Worm (Caenorhabditis elegans) whole organism, young adult: ENCODE results near the gene chil-23.
A peak's percentile ranks its signal among the peaks of the same experiment; 100 is the strongest.

Experiments used
- B0019.2 ChIP-seq: fragments of 200-800 bp; sonication (Bioruptor generic); conservative IDR thresholded peaks from 2 replicates; pipeline ENCODE4 v1.3.6; 2022; ENCODE audit warnings: missing genetic modification reagents, missing genetic modification characterization, missing compliant biosample characterization
- B0261.1 ChIP-seq: sonication (generic microtip); optimal IDR thresholded peaks from 2 replicates; lab custom pipeline; 2016; ENCODE audit warnings: mild to moderate bottlenecking, missing genetic modification characterization, moderate library complexity, missing compliant biosample characterization
- C17E4.6 ChIP-seq: fragments of 200-800 bp; sonication (Bioruptor generic); IDR thresholded peaks from 2 replicates; pipeline ENCODE4 v1.3.6; 2022; ENCODE audit warnings: missing genetic modification reagents, missing genetic modification characterization, missing compliant biosample characterization
- D2030.7 ChIP-seq: fragments of 200-800 bp; sonication (Bioruptor generic); IDR thresholded peaks from 2 replicates; pipeline ENCODE4 v1.3.6; 2022; ENCODE audit warnings: missing genetic modification reagents, missing genetic modification characterization, missing compliant biosample characterization
- F22D6.2 ChIP-seq: sonication (generic microtip); optimal IDR thresholded peaks from 2 replicates; lab custom pipeline; 2016; ENCODE audit warnings: mild to moderate bottlenecking, missing genetic modification characterization, missing compliant biosample characterization
- F37B4.10 ChIP-seq: fragments of 200-800 bp; sonication (Bioruptor generic); IDR thresholded peaks from 2 replicates; pipeline ENCODE4 v1.3.6; 2022; ENCODE audit warnings: missing genetic modification characterization, missing compliant biosample characterization
- K12H6.12 ChIP-seq: fragments of 200-800 bp; sonication (Bioruptor generic); optimal IDR thresholded peaks from 2 replicates; lab custom pipeline; 2018; ENCODE audit warnings: mild to moderate bottlenecking, missing genetic modification characterization, missing compliant biosample characterization
- T26A5.8 ChIP-seq: sonication (generic microtip); optimal IDR thresholded peaks from 2 replicates; lab custom pipeline; 2016; ENCODE audit warnings: missing genetic modification characterization, missing compliant biosample characterization
- Y53F4B.3 ChIP-seq: fragments of 200-800 bp; sonication (Bioruptor generic); IDR thresholded peaks from 2 replicates; pipeline ENCODE4 v1.3.6; 2022; ENCODE audit warnings: missing genetic modification reagents, missing genetic modification characterization, missing compliant biosample characterization
- Y53G8AR.9 ChIP-seq: fragments of 200-800 bp; sonication (Bioruptor generic); conservative IDR thresholded peaks from 2 replicates; pipeline ENCODE4 v1.3.6; 2022; ENCODE audit warnings: missing genetic modification reagents, missing genetic modification characterization, missing compliant biosample characterization
- Y56A3A.18 ChIP-seq: fragments of 200-800 bp; sonication (Bioruptor generic); IDR thresholded peaks from 2 replicates; pipeline ENCODE4 v1.3.6; 2022; ENCODE audit warnings: missing genetic modification reagents, missing genetic modification characterization, missing compliant biosample characterization
- Y67H2A.10 ChIP-seq: fragments of 200-800 bp; sonication (Bioruptor generic); conservative IDR thresholded peaks from 2 replicates; pipeline ENCODE4 v1.3.6; 2022; ENCODE audit warnings: missing genetic modification reagents, missing genetic modification characterization, missing compliant biosample characterization
- ZK185.1 ChIP-seq: sonication (generic microtip); optimal IDR thresholded peaks from 2 replicates; lab custom pipeline; 2016; ENCODE audit warnings: mild to moderate bottlenecking, missing genetic modification characterization, missing compliant biosample characterization; ENCODE audit not compliant: poor library complexity, severe bottlenecking
- atf-7 ChIP-seq: sonication (generic microtip); optimal IDR thresholded peaks from 2 replicates; lab custom pipeline; 2017; ENCODE audit warnings: mild to moderate bottlenecking, missing genetic modification characterization, missing compliant biosample characterization
- athp-1 ChIP-seq: sonication (generic microtip); optimal IDR thresholded peaks from 2 replicates; lab custom pipeline; 2017; ENCODE audit warnings: mild to moderate bottlenecking, missing genetic modification characterization, missing compliant biosample characterization
- attf-5 ChIP-seq: fragments of 200-800 bp; sonication (Bioruptor generic); optimal IDR thresholded peaks from 2 replicates; lab custom pipeline; 2018; ENCODE audit warnings: mild to moderate bottlenecking, missing genetic modification characterization, missing compliant biosample characterization
- bed-2 ChIP-seq: fragments of 200-800 bp; sonication (Bioruptor generic); IDR thresholded peaks from 2 replicates; pipeline ENCODE4 v1.3.6; 2022; ENCODE audit warnings: missing genetic modification reagents, missing genetic modification characterization, missing compliant biosample characterization
- ccch-3 ChIP-seq: fragments of 200-800 bp; sonication (Bioruptor generic); optimal IDR thresholded peaks from 2 replicates; lab custom pipeline; 2018; ENCODE audit warnings: mild to moderate bottlenecking, missing genetic modification characterization, missing compliant biosample characterization
- cebp-1 ChIP-seq, 2 experiments: fragments of 200-800 bp in 1 of 2; sonication (Bioruptor generic) in 1 of 2; sonication (generic microtip) in 1 of 2; IDR thresholded peaks in 1 of 2; optimal IDR thresholded peaks in 1 of 2; 2 replicates each; pipeline versions ENCODE4 v1.3.6 to Lab custom; 2017 to 2022; ENCODE audit warnings: missing compliant biosample characterization in 2 of 2, missing genetic modification characterization in 2 of 2, mild to moderate bottlenecking in 1 of 2, missing genetic modification reagents in 1 of 2, moderate library complexity in 1 of 2
- ceh-100 ChIP-seq: fragments of 200-800 bp; sonication (Bioruptor generic); IDR thresholded peaks from 2 replicates; pipeline ENCODE4 v1.3.6; 2022; ENCODE audit warnings: missing genetic modification reagents, missing genetic modification characterization, missing compliant biosample characterization
- ceh-91 ChIP-seq: fragments of 200-800 bp; sonication (Bioruptor generic); IDR thresholded peaks from 2 replicates; pipeline ENCODE4 v1.3.6; 2022; ENCODE audit warnings: missing genetic modification reagents, missing genetic modification characterization, missing compliant biosample characterization
- egl-18 ChIP-seq: fragments of 200-800 bp; sonication (Bioruptor generic); IDR thresholded peaks from 2 replicates; pipeline ENCODE4 v1.3.6; 2022; ENCODE audit warnings: missing genetic modification reagents, missing genetic modification characterization, missing compliant biosample characterization
- egrh-3 ChIP-seq: fragments of 200-800 bp; sonication (Bioruptor generic); IDR thresholded peaks from 2 replicates; pipeline ENCODE4 v1.3.6; 2022; ENCODE audit warnings: missing genetic modification reagents, missing genetic modification characterization, missing compliant biosample characterization
- ets-4 ChIP-seq: fragments of 200-800 bp; sonication (Bioruptor generic); optimal IDR thresholded peaks from 2 replicates; lab custom pipeline; 2018; ENCODE audit warnings: mild to moderate bottlenecking, missing genetic modification characterization, missing compliant biosample characterization
- him-1 ChIP-seq: sonication (generic microtip); optimal IDR thresholded peaks from 2 replicates; lab custom pipeline; 2016; ENCODE audit warnings: missing genotype, missing genetic modification reagents, missing genetic modification characterization, missing compliant biosample characterization
- let-526 ChIP-seq: fragments of 200-800 bp; sonication (Bioruptor generic); IDR thresholded peaks from 2 replicates; pipeline ENCODE4 v1.3.6; 2022; ENCODE audit warnings: missing genetic modification reagents, missing genetic modification characterization, missing compliant biosample characterization
- let-607 ChIP-seq, 2 experiments: fragments of 200-800 bp in 1 of 2; sonication (Bioruptor generic) in 1 of 2; sonication (generic microtip) in 1 of 2; optimal IDR thresholded peaks; 2 replicates each; lab custom pipeline; 2016 to 2018; ENCODE audit warnings: mild to moderate bottlenecking in 2 of 2, missing compliant biosample characterization in 2 of 2, missing genetic modification characterization in 2 of 2, moderate library complexity in 2 of 2, missing genotype in 1 of 2
- lin-26 ChIP-seq: fragments of 200-800 bp; sonication (Bioruptor generic); IDR thresholded peaks from 2 replicates; pipeline ENCODE4 v1.3.6; 2022; ENCODE audit warnings: missing genetic modification reagents, missing genetic modification characterization, missing compliant biosample characterization
- lin-35 ChIP-seq, 3 experiments: fragments of 150-350 bp in 2 of 3; sonication (generic microtip) in 1 of 3; optimal IDR thresholded peaks; 2 replicates each; lab custom pipeline; 2014 to 2018; ENCODE audit warnings: missing biosample characterization in 3 of 3, missing genetic modification characterization in 3 of 3, missing genetic modification reagents in 3 of 3
- lin-54 ChIP-seq: fragments of 200-800 bp; sonication (Bioruptor generic); optimal IDR thresholded peaks from 2 replicates; lab custom pipeline; 2018; ENCODE audit warnings: mild to moderate bottlenecking, missing genetic modification characterization, missing compliant biosample characterization
- madf-10 ChIP-seq: sonication (generic microtip); optimal IDR thresholded peaks from 2 replicates; lab custom pipeline; 2016; ENCODE audit warnings: mild to moderate bottlenecking, missing genetic modification characterization, missing compliant biosample characterization
- madf-3 ChIP-seq: fragments of 200-800 bp; sonication (Bioruptor generic); IDR thresholded peaks from 2 replicates; pipeline ENCODE4 v1.3.6; 2022; ENCODE audit warnings: missing genetic modification reagents, missing genetic modification characterization, missing compliant biosample characterization
- madf-6 ChIP-seq: fragments of 200-800 bp; sonication (Bioruptor generic); IDR thresholded peaks from 2 replicates; pipeline ENCODE4 v1.3.6; 2022; ENCODE audit warnings: missing genetic modification reagents, missing genetic modification characterization, missing compliant biosample characterization
- madf-8 ChIP-seq: fragments of 200-800 bp; sonication (Bioruptor generic); conservative IDR thresholded peaks from 2 replicates; pipeline ENCODE4 v1.3.6; 2022; ENCODE audit warnings: missing genetic modification reagents, missing genetic modification characterization, missing compliant biosample characterization
- mcd-1 ChIP-seq: fragments of 200-800 bp; sonication (Bioruptor generic); IDR thresholded peaks from 2 replicates; pipeline ENCODE4 v1.3.6; 2022; ENCODE audit warnings: missing genetic modification reagents, missing genetic modification characterization, missing compliant biosample characterization
- nfya-1 ChIP-seq: sonication (generic microtip); optimal IDR thresholded peaks from 2 replicates; lab custom pipeline; 2017; ENCODE audit warnings: antibody characterized with exemption, missing compliant biosample characterization, missing genetic modification characterization, borderline replicate concordance; ENCODE audit not compliant: insufficient read depth
- nfyb-1 ChIP-seq: fragments of 200-800 bp; sonication (Bioruptor generic); IDR thresholded peaks from 2 replicates; pipeline ENCODE4 v1.3.6; 2022; ENCODE audit warnings: missing genetic modification reagents, missing genetic modification characterization, missing compliant biosample characterization
- nhr-120 ChIP-seq: fragments of 200-800 bp; sonication (Bioruptor generic); IDR thresholded peaks from 2 replicates; pipeline ENCODE4 v1.3.6; 2022; ENCODE audit warnings: missing genetic modification characterization, missing compliant biosample characterization
- nhr-27 ChIP-seq: fragments of 200-800 bp; sonication (Bioruptor generic); optimal IDR thresholded peaks from 2 replicates; lab custom pipeline; 2018; ENCODE audit warnings: mild to moderate bottlenecking, missing genetic modification characterization, moderate library complexity, missing compliant biosample characterization
- rcor-1 ChIP-seq: fragments of 200-800 bp; sonication (Bioruptor generic); IDR thresholded peaks from 2 replicates; pipeline ENCODE4 v1.3.6; 2022; ENCODE audit warnings: missing genetic modification reagents, missing genetic modification characterization, missing compliant biosample characterization
- snpc-4 ChIP-seq, 5 experiments: fragments of 150-350 bp in 1 of 5; sonication (generic microtip) in 4 of 5; optimal IDR thresholded peaks; 2 replicates each; lab custom pipeline; 2014 to 2018; ENCODE audit warnings: missing genetic modification characterization in 5 of 5, missing biosample characterization in 3 of 5, antibody characterized with exemption in 2 of 5, mild to moderate bottlenecking in 2 of 5, missing compliant biosample characterization in 2 of 5, missing genotype in 2 of 5, moderate library complexity in 2 of 5, missing genetic modification reagents in 1 of 5
- tbx-9 ChIP-seq: sonication (generic microtip); optimal IDR thresholded peaks from 2 replicates; lab custom pipeline; 2016; ENCODE audit warnings: borderline replicate concordance, missing genetic modification characterization, inconsistent platforms, missing compliant biosample characterization
- zim-3 ChIP-seq: sonication (generic microtip); optimal IDR thresholded peaks from 2 replicates; lab custom pipeline; 2017; ENCODE audit warnings: mild to moderate bottlenecking, missing genetic modification characterization, moderate library complexity, missing compliant biosample characterization
- ztf-22 ChIP-seq: fragments of 200-800 bp; sonication (Bioruptor generic); optimal IDR thresholded peaks from 2 replicates; lab custom pipeline; 2018; ENCODE audit warnings: mild to moderate bottlenecking, missing genetic modification characterization, moderate library complexity, missing compliant biosample characterization
- ztf-25 ChIP-seq: fragments of 200-800 bp; sonication (Bioruptor generic); IDR thresholded peaks from 2 replicates; pipeline ENCODE4 v1.3.6; 2022; ENCODE audit warnings: missing genetic modification reagents, missing genetic modification characterization, missing compliant biosample characterization

chil-23 gene

ce11 chrII:9487337-9487950, 19.0 kb upstream of the chil-23 start, which contains the start of gene T19H5.4 (continued):
- no peak for TF ChIP-seq T26A5.8 (tag; lab: Kevin White, UChicago)
- no peak for TF ChIP-seq madf-6 (GFP tag; lab: Robert Waterston, UW)
- TF ChIP-seq Y53G8AR.9 (GFP tag; lab: Robert Waterston, UW) = no peak
- no peak for TF ChIP-seq bed-2 (GFP tag; lab: Robert Waterston, UW)
- TF ChIP-seq ets-4 (GFP tag; lab: Kevin White, UChicago) = peak; percentile 91
- TF ChIP-seq ceh-91 = no peak
- peak; percentile 52; the same call in 1 of the 2 replicates for TF ChIP-seq lin-26 (GFP tag; lab: Robert Waterston, UW)
- peak; percentile 14 for TF ChIP-seq madf-10
- peak; percentile 40 for TF ChIP-seq lin-54 (GFP tag; lab: Kevin White, UChicago)
- peak; percentile 38; the same call in 1 of the 2 replicates for TF ChIP-seq egrh-3 (GFP tag; lab: Robert Waterston, UW)
- TF ChIP-seq tbx-9 = no peak
- no peak for TF ChIP-seq Y67H2A.10 (GFP tag; lab: Robert Waterston, UW)
- no peak for TF ChIP-seq nhr-120 (GFP tag; lab: Robert Waterston, UW)
- TF ChIP-seq ceh-100 (GFP tag; lab: Robert Waterston, UW) = no peak
- no peak for TF ChIP-seq snpc-4 (GFP tag; optimal IDR thresholded peaks at IDR 0.05; lab: Kevin White, UChicago)
- peak in 1 of 4 experiments; percentile 12 for TF ChIP-seq snpc-4 (tag; optimal IDR thresholded peaks at IDR 0.05; lab: Kevin White, UChicago)
- TF ChIP-seq F22D6.2 = peak; percentile 20
- TF ChIP-seq ztf-22 (GFP tag; lab: Kevin White, UChicago) = peak; percentile 59
- TF ChIP-seq ztf-25 (GFP tag; lab: Robert Waterston, UW) = no peak
- TF ChIP-seq nfya-1 (tag; lab: Kevin White, UChicago) = no peak
- TF ChIP-seq him-1 (tag; lab: Kevin White, UChicago) = no peak
- no peak for TF ChIP-seq let-607 (tag; optimal IDR thresholded peaks at IDR 0.05; lab: Kevin White, UChicago)
- TF ChIP-seq K12H6.12 (tag; lab: Kevin White, UChicago) = peak; percentile 41
- no peak for TF ChIP-seq B0019.2 (GFP tag; lab: Robert Waterston, UW)
- peak; percentile 29; the same call in 1 of the 2 replicates for TF ChIP-seq nfyb-1 (GFP tag; lab: Robert Waterston, UW)
- 0 out of 2 replicates have a peak, but pooled peaks have one; percentile 65 for TF ChIP-seq let-526 (GFP tag; lab: Robert Waterston, UW)
- no peak for TF ChIP-seq Y53F4B.3
- TF ChIP-seq attf-5 (GFP tag; lab: Kevin White, UChicago) = peak; percentile 82
- TF ChIP-seq egl-18 = no peak
- TF ChIP-seq mcd-1 (GFP tag; lab: Robert Waterston, UW) = peak; percentile 33; the same call in 1 of the 2 replicates
- no peak for TF ChIP-seq F37B4.10 (GFP tag; lab: Robert Waterston, UW)
- TF ChIP-seq ZK185.1 = peak; percentile 32
- no peak for TF ChIP-seq D2030.7 (GFP tag; lab: Robert Waterston, UW)
- no peak for TF ChIP-seq C17E4.6
- TF ChIP-seq rcor-1 = no peak
- no peak for TF ChIP-seq zim-3 (tag; lab: Kevin White, UChicago)
- TF ChIP-seq lin-35 (GFP tag; optimal IDR thresholded peaks at IDR 0.05; lab: Kevin White, UChicago) = no peak
- TF ChIP-seq atf-7 = peak; percentile 48
- no peak for TF ChIP-seq ccch-3 (GFP tag; lab: Kevin White, UChicago)
- TF ChIP-seq madf-3 = no peak
- TF ChIP-seq madf-8 (GFP tag; lab: Robert Waterston, UW) = no peak
- TF ChIP-seq Y56A3A.18 (GFP tag; lab: Robert Waterston, UW) = no peak
- no peak for TF ChIP-seq nhr-27
- TF ChIP-seq B0261.1 (tag; lab: Kevin White, UChicago) = no peak
- TF ChIP-seq athp-1 (tag; lab: Kevin White, UChicago) = no peak
- peak; percentile 61; the same call in 1 of the 2 replicates for TF ChIP-seq cebp-1 (GFP tag; IDR thresholded peaks at IDR 0.05; lab: Robert Waterston, UW)
- peak; percentile 82 for TF ChIP-seq cebp-1 (tag; optimal IDR thresholded peaks at IDR 0.05; lab: Kevin White, UChicago)
- TF ChIP-seq, all 124 proteins: peak for 30
